Worm (Caenorhabditis elegans): Measurements from ENCODE around the gene C26B9.7.

The C26B9.7 gene

DNA sequence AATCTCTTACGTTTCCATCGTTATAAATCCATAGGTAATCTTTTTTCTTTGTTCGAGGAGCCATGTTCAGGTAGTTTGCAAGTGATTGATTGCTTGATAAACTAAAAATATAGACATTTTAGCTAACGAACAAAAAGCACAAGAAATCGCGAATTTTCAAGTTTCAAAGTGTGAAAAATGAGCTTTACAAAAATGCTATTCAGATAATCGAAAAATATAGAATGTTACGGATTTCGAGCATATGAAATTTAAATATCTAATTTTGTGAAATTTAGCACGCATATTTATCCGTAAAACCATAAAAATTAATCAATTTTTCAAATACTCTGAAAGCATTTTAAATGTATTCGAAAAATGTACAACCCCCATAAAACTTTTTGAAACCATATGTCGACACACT is 6.7 kb upstream of the C26B9.7 start, which contains the start of gene C26B9.6:
Gene C26B9.6, minus strand, starts transcription at position 101 of the 400 bp plus-strand sequence.
- no peak for TF ChIP-seq isw-1 (GFP tag; IDR thresholded peaks at IDR 0.05)
- no peak for TF ChIP-seq mef-2 (tag; optimal IDR thresholded peaks at IDR 0.05)
- TF ChIP-seq lin-39 (tag; optimal IDR thresholded peaks at IDR 0.05): no peak
- TF ChIP-seq ama-1 (optimal IDR thresholded peaks at IDR 0.05): no peak
- no peak for TF ChIP-seq nhr-71 (tag; optimal IDR thresholded peaks at IDR 0.05)
- no peak for TF ChIP-seq snu-23 (GFP tag; optimal IDR thresholded peaks at IDR 0.05)
- no peak for TF ChIP-seq aha-1 (tag; optimal IDR thresholded peaks at IDR 0.05)
- TF ChIP-seq unc-130 (tag; optimal IDR thresholded peaks at IDR 0.05): no peak
- no peak for TF ChIP-seq nhr-12 (tag; optimal IDR thresholded peaks at IDR 0.05)
- no peak for TF ChIP-seq ztf-11 (tag; optimal IDR thresholded peaks at IDR 0.05)
- no peak for TF ChIP-seq swsn-7 (tag; optimal IDR thresholded peaks at IDR 0.05)
- no peak for TF ChIP-seq sox-4 (tag; optimal IDR thresholded peaks at IDR 0.05)
- TF ChIP-seq blmp-1 (tag; optimal IDR thresholded peaks at IDR 0.05): no peak
- TF ChIP-seq lin-13 (GFP tag; optimal IDR thresholded peaks at IDR 0.05): no peak
- TF ChIP-seq mab-9 (GFP tag; IDR thresholded peaks at IDR 0.05): no peak

DNA sequence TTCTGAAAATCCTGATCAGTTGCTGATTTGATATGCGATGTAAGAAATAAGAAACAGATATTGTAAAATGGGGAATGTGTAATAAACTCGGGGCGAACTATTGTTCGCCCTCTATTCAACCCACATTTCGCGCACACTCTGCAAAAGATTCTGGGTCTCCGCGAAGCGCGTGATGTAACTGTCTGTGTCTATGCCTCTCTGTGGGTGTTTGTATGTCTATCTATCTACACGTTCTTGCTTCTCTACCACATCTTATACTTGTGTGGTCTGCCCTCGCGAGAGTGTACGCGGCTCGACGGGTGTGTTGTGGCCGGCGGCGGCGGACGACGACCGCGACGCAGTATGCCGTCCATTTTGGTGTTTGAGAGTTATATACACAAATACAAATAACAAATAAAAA is 5.6 kb upstream of the C26B9.7 start:
- TF ChIP-seq unc-62 (GFP tag; optimal IDR thresholded peaks at IDR 0.05) (no peak), hpl-2 (GFP tag; optimal IDR thresholded peaks at IDR 0.05) (peak; percentile 25), nhr-11 (tag; optimal IDR thresholded peaks at IDR 0.05) (no peak), C16A3.4 (tag; optimal IDR thresholded peaks at IDR 0.05) (peak; percentile 10), F16B12.6 (tag; optimal IDR thresholded peaks at IDR 0.05) (no peak), swsn-7 (tag; optimal IDR thresholded peaks at IDR 0.05) (peak; percentile 61), snu-23 (GFP tag; optimal IDR thresholded peaks at IDR 0.05) (peak; percentile 67), rnt-1 (tag; optimal IDR thresholded peaks at IDR 0.05) (peak; percentile 53), mef-2 (tag; optimal IDR thresholded peaks at IDR 0.05) (no peak), lsy-2 (tag; optimal IDR thresholded peaks at IDR 0.05) (peak; percentile 44 to 61), skn-1 (tag; optimal IDR thresholded peaks at IDR 0.05) (peak; percentile 29), zip-4 (GFP tag; optimal IDR thresholded peaks at IDR 0.05) (no peak), ceh-82 (tag; optimal IDR thresholded peaks at IDR 0.05) (peak; percentile 31 to 62 (median 43)), xbp-1 (tag; optimal IDR thresholded peaks at IDR 0.05) (peak; percentile 45), dpl-1 (GFP tag; optimal IDR thresholded peaks at IDR 0.05) (peak in 1 of 3 experiments; percentile 24), lin-35 (GFP tag; optimal IDR thresholded peaks at IDR 0.05) (peak; percentile 25 to 58), elt-3 (tag; optimal IDR thresholded peaks at IDR 0.05) (peak in 1 of 6 experiments; percentile 49), elt-2 (tag; optimal IDR thresholded peaks at IDR 0.05) (no peak), nhr-20 (tag; optimal IDR thresholded peaks at IDR 0.05) (peak; percentile 64), unc-86 (tag; optimal IDR thresholded peaks at IDR 0.05) (peak; percentile 24), isw-1 (GFP tag; IDR thresholded peaks at IDR 0.05) (peak; percentile 37), fkh-8 (tag; optimal IDR thresholded peaks at IDR 0.05) (peak; percentile 64), aly-2 (tag; optimal IDR thresholded peaks at IDR 0.05) (no peak), ceh-63 (GFP tag; optimal IDR thresholded peaks at IDR 0.05) (no peak), mep-1 (tag; optimal IDR thresholded peaks at IDR 0.05) (peak; percentile 72), snpc-4 (tag; optimal IDR thresholded peaks at IDR 0.05) (peak; percentile 8), blmp-1 (tag; optimal IDR thresholded peaks at IDR 0.05) (peak; percentile 63), nhr-90 (tag; optimal IDR thresholded peaks at IDR 0.05; ENCODE audit: poor library complexity) (peak; percentile 45), lin-14 (GFP tag; optimal IDR thresholded peaks at IDR 0.05) (peak; percentile 90), efl-3 (GFP tag; optimal IDR thresholded peaks at IDR 0.05) (no peak), nhr-71 (tag; optimal IDR thresholded peaks at IDR 0.05) (peak; percentile 74), fkh-10 (GFP tag; optimal IDR thresholded peaks at IDR 0.05) (peak; percentile 20), jun-1 (tag; optimal IDR thresholded peaks at IDR 0.05) (peak; percentile 29), mdl-1 (tag; optimal IDR thresholded peaks at IDR 0.05) (peak in 1 of 2 experiments; percentile 83), nhr-19 (GFP tag; conservative IDR thresholded peaks at IDR 0.05) (peak; percentile 21; the same call in 1 of the 2 replicates), tlp-1 (tag; optimal IDR thresholded peaks at IDR 0.05) (no peak), efl-1 (optimal IDR thresholded peaks at IDR 0.05) (peak in 1 of 2 experiments; percentile 48), efl-1 (GFP tag; optimal IDR thresholded peaks at IDR 0.05 in 1 of 2) (peak; percentile 2 to 20), egl-13 (tag; optimal IDR thresholded peaks at IDR 0.05) (peak; percentile 12), tbx-2 (tag; optimal IDR thresholded peaks at IDR 0.05) (peak; percentile 55), nhr-47 (tag; optimal IDR thresholded peaks at IDR 0.05) (peak; percentile 43)

All from whole organism, L1 larva.